Fruit fly (Drosophila melanogaster): Measurements from ENCODE around the gene RhoGAP15B.

RhoGAP15B gene

dm6 chrX:16930465-16931286 lies 12.4 kb upstream of the RhoGAP15B start (continued):
- TF ChIP-seq Trl (optimal IDR thresholded peaks at IDR 0.05): no peak
- peak; percentile 24 for TF ChIP-seq Trl (GFP tag; optimal IDR thresholded peaks at IDR 0.05)
- TF ChIP-seq CG1832 (GFP tag; optimal IDR thresholded peaks at IDR 0.05): no peak
- peak; percentile 67 for TF ChIP-seq unpg (GFP tag; optimal IDR thresholded peaks at IDR 0.05)
- no peak for TF ChIP-seq Nf-YB (GFP tag; optimal IDR thresholded peaks at IDR 0.05)
- no peak for TF ChIP-seq ash1 (GFP tag; optimal IDR thresholded peaks at IDR 0.05)
- peak; percentile 41 for TF ChIP-seq mam (GFP tag; optimal IDR thresholded peaks at IDR 0.05)
- TF ChIP-seq sens (GFP tag): peak; percentile 91
- peak; percentile 71 for TF ChIP-seq sisA (GFP tag; IDR thresholded peaks at IDR 0.05)
- no peak for TF ChIP-seq NC2α (GFP tag; optimal IDR thresholded peaks at IDR 0.05)
- TF ChIP-seq Ravus (GFP tag; IDR thresholded peaks at IDR 0.05): no peak; the same call in 1 of the 2 replicates
- no peak for TF ChIP-seq dm (GFP tag; optimal IDR thresholded peaks at IDR 0.05)
- peak; percentile 42; the same call in 1 of the 4 replicates for TF ChIP-seq chinmo (GFP tag; IDR thresholded peaks at IDR 0.05; ENCODE audit: partially characterized antibody)
- no peak for TF ChIP-seq pfk (GFP tag; optimal IDR thresholded peaks at IDR 0.05)
- TF ChIP-seq fu2 (GFP tag; optimal IDR thresholded peaks at IDR 0.05): no peak
- no peak for TF ChIP-seq CG16815 (GFP tag; optimal IDR thresholded peaks at IDR 0.05)
- TF ChIP-seq prd (optimal IDR thresholded peaks at IDR 0.05): no peak
- peak; percentile 71 for TF ChIP-seq prd (GFP tag; IDR thresholded peaks at IDR 0.05)
- TF ChIP-seq fd64A (GFP tag; optimal IDR thresholded peaks at IDR 0.05): no peak
- TF ChIP-seq CG9932 (GFP tag; IDR thresholded peaks at IDR 0.05): peak; percentile 57
- TF ChIP-seq CG5245 (GFP tag; optimal IDR thresholded peaks at IDR 0.05): peak; percentile 40
- TF ChIP-seq CG1602 (GFP tag; optimal IDR thresholded peaks at IDR 0.05): peak; percentile 39
- TF ChIP-seq gsb-n (tag; optimal IDR thresholded peaks at IDR 0.05): peak; percentile 57
- peak; percentile 36 for TF ChIP-seq Dek (tag; optimal IDR thresholded peaks at IDR 0.05)
- no peak for TF ChIP-seq CG8089 (GFP tag; optimal IDR thresholded peaks at IDR 0.05)
- peak; percentile 76 for TF ChIP-seq phol (tag; optimal IDR thresholded peaks at IDR 0.05)
- no peak for TF ChIP-seq Hr39 (optimal IDR thresholded peaks at IDR 0.05)
- TF ChIP-seq CG10431 (GFP tag; optimal IDR thresholded peaks at IDR 0.05): peak; percentile 31
- TF ChIP-seq CG34422 (GFP tag; IDR thresholded peaks at IDR 0.05): peak; percentile 41; the same call in 1 of the 3 replicates
- peak; percentile 47 for TF ChIP-seq Chrac-16 (GFP tag; optimal IDR thresholded peaks at IDR 0.05)
- TF ChIP-seq Doc2 (GFP tag; IDR thresholded peaks at IDR 0.05): no peak
- TF ChIP-seq CG7372 (GFP tag; IDR thresholded peaks at IDR 0.05): peak; percentile 46
- TF ChIP-seq E2f1 (GFP tag; IDR thresholded peaks at IDR 0.05): peak; percentile 62
- no peak for TF ChIP-seq Bteb2 (GFP tag; optimal IDR thresholded peaks at IDR 0.05)
- peak; percentile 12 for TF ChIP-seq Ets97D (GFP tag; optimal IDR thresholded peaks at IDR 0.05)
- peak in 1 of 2 experiments; percentile 35 for TF ChIP-seq chif (GFP tag; optimal IDR thresholded peaks at IDR 0.05)
- TF ChIP-seq CG15073 (GFP tag; optimal IDR thresholded peaks at IDR 0.05): no peak
- TF ChIP-seq CG5953 (GFP tag; IDR thresholded peaks at IDR 0.05): peak; percentile 63; the same call in 1 of the 2 replicates
- TF ChIP-seq shn (GFP tag; optimal IDR thresholded peaks at IDR 0.05): no peak
- no peak for TF ChIP-seq ERR (GFP tag; optimal IDR thresholded peaks at IDR 0.05)
- TF ChIP-seq psq (GFP tag; optimal IDR thresholded peaks at IDR 0.05): no peak
- no peak for TF ChIP-seq CG7745 (tag; optimal IDR thresholded peaks at IDR 0.05)
- peak; percentile 50 for TF ChIP-seq CG13775 (GFP tag; optimal IDR thresholded peaks at IDR 0.05)
- TF ChIP-seq toy (GFP tag; IDR thresholded peaks at IDR 0.05): no peak
- no peak for TF ChIP-seq ftz-f1 (GFP tag; optimal IDR thresholded peaks at IDR 0.05)
- no peak for TF ChIP-seq CG34376 (GFP tag; optimal IDR thresholded peaks at IDR 0.05)
- TF ChIP-seq CG6854 (GFP tag; optimal IDR thresholded peaks at IDR 0.05): no peak
- peak; percentile 80 for TF ChIP-seq Vsx1 (GFP tag; optimal IDR thresholded peaks at IDR 0.05)
- TF ChIP-seq CG9437 (GFP tag; optimal IDR thresholded peaks at IDR 0.05): peak; percentile 46
- no peak for TF ChIP-seq Gsc (GFP tag; IDR thresholded peaks at IDR 0.05)
- peak; percentile 42 for TF ChIP-seq BtbVII (GFP tag; optimal IDR thresholded peaks at IDR 0.05)

Data from whole organism, embryonic.